Fruit fly (Drosophila melanogaster): ENCODE data around the gene CG33645.

CG33645 gene

dm6 chr2L:13512182-13513032 is 20.2 kb upstream of the CG33645 start (continued):
- TF ChIP-seq CG4820 (GFP tag; optimal IDR thresholded peaks at IDR 0.05) (no peak), Taf1 (GFP tag; IDR thresholded peaks at IDR 0.05) (no peak), bigmax (GFP tag; optimal IDR thresholded peaks at IDR 0.05) (no peak), CG32767 (GFP tag; IDR thresholded peaks at IDR 0.05) (no peak), chm (GFP tag; IDR thresholded peaks at IDR 0.05) (no peak), CG1603 (tag; optimal IDR thresholded peaks at IDR 0.05) (peak; percentile 49), CG8478 (optimal IDR thresholded peaks at IDR 0.05) (no peak), CG13287 (GFP tag; IDR thresholded peaks at IDR 0.05; ENCODE audit: partially characterized antibody) (no peak), jigr1 (GFP tag; IDR thresholded peaks at IDR 0.05) (no peak), CG17385 (GFP tag; optimal IDR thresholded peaks at IDR 0.05) (no peak), HLH54F (GFP tag; optimal IDR thresholded peaks at IDR 0.05) (peak; percentile 10), CG5245 (GFP tag; optimal IDR thresholded peaks at IDR 0.05) (no peak), CG1529 (GFP tag; optimal IDR thresholded peaks at IDR 0.05) (no peak), CG4424 (GFP tag; optimal IDR thresholded peaks at IDR 0.05) (no peak), Optix (GFP tag; IDR thresholded peaks at IDR 0.05) (no peak), lmd (GFP tag; IDR thresholded peaks at IDR 0.05) (peak; percentile 51; the same call in 1 of the 2 replicates), Ptx1 (GFP tag; IDR thresholded peaks at IDR 0.05) (peak; percentile 61; the same call in 1 of the 2 replicates), Sox100B (GFP tag; optimal IDR thresholded peaks at IDR 0.05) (peak; percentile 17), en (GFP tag; optimal IDR thresholded peaks at IDR 0.05) (no peak), tin (GFP tag; optimal IDR thresholded peaks at IDR 0.05) (no peak), Deaf1 (tag; optimal IDR thresholded peaks at IDR 0.05) (no peak), dysf (GFP tag; IDR thresholded peaks at IDR 0.05) (peak; percentile 67), ind (GFP tag; optimal IDR thresholded peaks at IDR 0.05) (peak; percentile 36), CG11398 (GFP tag; optimal IDR thresholded peaks at IDR 0.05) (no peak), bcd (GFP tag; optimal IDR thresholded peaks at IDR 0.05) (peak; percentile 7), ems (GFP tag; optimal IDR thresholded peaks at IDR 0.05) (peak; percentile 13), Hmx (GFP tag; optimal IDR thresholded peaks at IDR 0.05) (no peak), CG4360 (GFP tag; IDR thresholded peaks at IDR 0.05) (no peak), CG9215 (GFP tag; IDR thresholded peaks at IDR 0.05) (no peak), hth (optimal IDR thresholded peaks at IDR 0.05) (no peak), maf-S (GFP tag; optimal IDR thresholded peaks at IDR 0.05) (no peak), CG2875 (GFP tag; optimal IDR thresholded peaks at IDR 0.05) (no peak), CG11247 (GFP tag; IDR thresholded peaks at IDR 0.05) (peak; percentile 62), seq (GFP tag; IDR thresholded peaks at IDR 0.05) (peak; percentile 45; the same call in 1 of the 2 replicates), ac (GFP tag; optimal IDR thresholded peaks at IDR 0.05) (no peak), CG10267 (tag; optimal IDR thresholded peaks at IDR 0.05) (no peak), CG10431 (GFP tag; optimal IDR thresholded peaks at IDR 0.05) (no peak), ftz-f1 (GFP tag; optimal IDR thresholded peaks at IDR 0.05) (no peak), nerfin-1 (tag; optimal IDR thresholded peaks at IDR 0.05) (no peak), CG12744 (GFP tag; optimal IDR thresholded peaks at IDR 0.05) (no peak), CG11695 (GFP tag; IDR thresholded peaks at IDR 0.05) (peak; percentile 55; the same call in 1 of the 3 replicates), NfI (GFP tag; optimal IDR thresholded peaks at IDR 0.05) (no peak), kni (GFP tag; optimal IDR thresholded peaks at IDR 0.05) (peak; percentile 30), Antp (GFP tag; optimal IDR thresholded peaks at IDR 0.05) (peak; percentile 10), ERR (GFP tag; optimal IDR thresholded peaks at IDR 0.05) (no peak), Gug (GFP tag; IDR thresholded peaks at IDR 0.05) (peak; percentile 16; the same call in 2 of the 4 replicates), dmrt11E (tag; optimal IDR thresholded peaks at IDR 0.05) (no peak), Elba2 (GFP tag; optimal IDR thresholded peaks at IDR 0.05) (no peak), CG12219 (GFP tag; optimal IDR thresholded peaks at IDR 0.05) (peak; percentile 18), unc-4 (GFP tag; IDR thresholded peaks at IDR 0.05; ENCODE audit: partially characterized antibody) (no peak), CrebB (tag; optimal IDR thresholded peaks at IDR 0.05) (no peak)
